Fruit fly (Drosophila melanogaster): ENCODE results near the gene CG6569.

CG6569 gene

DNA sequence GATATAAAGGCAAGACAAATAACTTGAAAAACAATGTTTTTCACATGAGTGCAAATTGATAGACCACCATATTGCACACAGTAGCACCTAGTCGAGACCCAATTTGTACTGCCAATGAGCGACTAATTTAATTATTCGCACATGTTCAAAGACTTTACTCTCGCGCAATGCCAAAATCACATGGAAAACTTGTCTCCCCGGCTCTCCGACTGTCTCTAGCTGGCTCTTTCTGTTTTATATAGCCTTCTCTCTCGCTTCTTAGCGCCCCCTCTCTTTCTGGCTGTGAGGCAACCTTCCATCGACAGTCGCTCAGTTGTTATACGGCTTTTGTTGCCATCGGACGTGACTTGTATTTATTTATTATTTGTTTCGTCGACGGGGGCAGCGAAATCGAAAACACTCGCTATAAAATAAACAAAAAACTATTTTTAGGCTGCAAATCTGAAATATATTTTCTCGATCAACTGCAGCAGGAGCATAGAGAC, 7.3 kb upstream of the CG6569 start, which contains the start of gene CG6656:
Gene CG6656 (plus strand): TSS at position 312 of the 485 bp plus-strand sequence.
- no peak for TF ChIP-seq D1 (tag; optimal IDR thresholded peaks at IDR 0.05)
- peak; percentile 29 for TF ChIP-seq Pif1A (GFP tag; optimal IDR thresholded peaks at IDR 0.05)
- TF ChIP-seq CG14655 (GFP tag; optimal IDR thresholded peaks at IDR 0.05): no peak
- peak; percentile 61; the same call in 2 of the 3 replicates for TF ChIP-seq CG4496 (GFP tag; IDR thresholded peaks at IDR 0.05)
- no peak for TF ChIP-seq Pif1B (GFP tag; optimal IDR thresholded peaks at IDR 0.05)
- TF ChIP-seq CG8159 (tag; optimal IDR thresholded peaks at IDR 0.05): peak; percentile 28
- TF ChIP-seq CG32121 (GFP tag; IDR thresholded peaks at IDR 0.05): peak; percentile 67
- no peak for TF ChIP-seq CG34367 (tag; optimal IDR thresholded peaks at IDR 0.05)
- TF ChIP-seq CG15710 (tag; optimal IDR thresholded peaks at IDR 0.05): peak; percentile 11
- TF ChIP-seq CG17806 (tag; optimal IDR thresholded peaks at IDR 0.05): no peak
- TF ChIP-seq Ets98B (GFP tag; IDR thresholded peaks at IDR 0.05): peak; percentile 81; the same call in 1 of the 2 replicates
- peak; percentile 26 for TF ChIP-seq CG13204 (GFP tag; optimal IDR thresholded peaks at IDR 0.05)
- peak; percentile 86 for TF ChIP-seq EcR (GFP tag; optimal IDR thresholded peaks at IDR 0.05)
- no peak for TF ChIP-seq CG10348 (GFP tag; IDR thresholded peaks at IDR 0.05)
- TF ChIP-seq Snoo (tag; optimal IDR thresholded peaks at IDR 0.05): peak; percentile 47
- TF ChIP-seq CG8301 (tag; optimal IDR thresholded peaks at IDR 0.05): no peak
- no peak for TF ChIP-seq rn (GFP tag; IDR thresholded peaks at IDR 0.05)
- TF ChIP-seq fd96Ca (GFP tag; IDR thresholded peaks at IDR 0.05): peak; percentile 45; the same call in 1 of the 3 replicates
- TF ChIP-seq CG12605 (GFP tag; IDR thresholded peaks at IDR 0.05): peak; percentile 74; the same call in 1 of the 2 replicates
- no peak for TF ChIP-seq CG9948 (tag; optimal IDR thresholded peaks at IDR 0.05)
- TF ChIP-seq gl (tag; optimal IDR thresholded peaks at IDR 0.05): no peak

dm6 chr3R:21873439-21873838, 5.7 kb upstream of the CG6569 start, which contains the start of gene CG31178:
Gene CG31178, plus strand, starts transcription at chr3R:21873739.
- TF ChIP-seq CG14655 (GFP tag; optimal IDR thresholded peaks at IDR 0.05) (no peak), CG15710 (tag; optimal IDR thresholded peaks at IDR 0.05) (no peak)

DNA sequence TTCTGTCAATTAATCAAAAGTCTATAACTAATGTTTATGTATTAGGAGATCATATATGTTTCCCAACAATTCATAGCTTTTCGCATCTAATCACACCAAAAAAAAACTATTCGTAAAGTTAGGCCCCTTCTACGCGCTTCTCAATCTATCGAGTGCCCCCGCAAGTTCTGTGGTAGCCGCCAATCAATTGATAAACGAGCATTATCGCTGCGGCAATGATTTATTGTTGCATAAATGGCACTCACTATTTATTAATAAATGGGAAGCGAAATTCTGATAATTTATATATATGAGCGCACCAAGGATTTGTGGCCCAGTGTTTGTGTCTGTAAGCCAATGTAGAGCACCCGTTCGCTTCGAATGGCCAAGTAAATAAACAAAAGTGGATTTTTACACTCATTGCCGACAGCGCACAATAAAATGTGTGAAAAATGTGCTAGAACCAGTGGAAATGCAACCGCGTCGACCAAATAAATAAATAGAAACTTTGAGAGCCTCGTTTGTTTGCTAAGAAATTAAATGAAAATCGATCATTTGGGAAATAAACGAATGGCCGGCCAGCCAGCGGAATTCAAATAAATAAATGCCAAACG, 3.7 kb upstream of the CG6569 start:
- TF ChIP-seq Pif1A (GFP tag; optimal IDR thresholded peaks at IDR 0.05) (no peak), CG10348 (GFP tag; IDR thresholded peaks at IDR 0.05) (no peak), CG32121 (GFP tag; IDR thresholded peaks at IDR 0.05) (no peak), Pif1B (GFP tag; optimal IDR thresholded peaks at IDR 0.05) (no peak), CG8159 (tag; optimal IDR thresholded peaks at IDR 0.05) (no peak), Snoo (tag; optimal IDR thresholded peaks at IDR 0.05) (no peak), D1 (tag; optimal IDR thresholded peaks at IDR 0.05) (no peak), gl (tag; optimal IDR thresholded peaks at IDR 0.05) (no peak), CG12605 (GFP tag; IDR thresholded peaks at IDR 0.05) (no peak), CG9948 (tag; optimal IDR thresholded peaks at IDR 0.05) (no peak), EcR (GFP tag; optimal IDR thresholded peaks at IDR 0.05) (no peak), CG15710 (tag; optimal IDR thresholded peaks at IDR 0.05) (no peak), CG34367 (tag; optimal IDR thresholded peaks at IDR 0.05) (no peak), fd96Ca (GFP tag; IDR thresholded peaks at IDR 0.05) (no peak), Ets98B (GFP tag; IDR thresholded peaks at IDR 0.05) (no peak), CG14655 (GFP tag; optimal IDR thresholded peaks at IDR 0.05) (no peak), rn (GFP tag; IDR thresholded peaks at IDR 0.05) (no peak), CG4496 (GFP tag; IDR thresholded peaks at IDR 0.05) (no peak), CG13204 (GFP tag; optimal IDR thresholded peaks at IDR 0.05) (no peak), CG17806 (tag; optimal IDR thresholded peaks at IDR 0.05) (no peak)

dm6 chr3R:21870158-21870971, 2.6 kb upstream of the CG6569 start, which contains the start of gene CG31431:
Gene CG31431, plus strand, starts transcription at chr3R:21870681.
- peak; percentile 66 for TF ChIP-seq gl (tag; optimal IDR thresholded peaks at IDR 0.05)
- TF ChIP-seq CG10348 (GFP tag; IDR thresholded peaks at IDR 0.05): peak; percentile 62
- peak; percentile 94 for TF ChIP-seq CG4496 (GFP tag; IDR thresholded peaks at IDR 0.05)
- TF ChIP-seq CG12605 (GFP tag; IDR thresholded peaks at IDR 0.05): peak; percentile 90
- TF ChIP-seq D1 (tag; optimal IDR thresholded peaks at IDR 0.05): no peak
- TF ChIP-seq Snoo (tag; optimal IDR thresholded peaks at IDR 0.05): peak; percentile 28
- peak; percentile 81 for TF ChIP-seq CG9948 (tag; optimal IDR thresholded peaks at IDR 0.05)
- peak; percentile 85 for TF ChIP-seq CG15710 (tag; optimal IDR thresholded peaks at IDR 0.05)
- TF ChIP-seq rn (GFP tag; IDR thresholded peaks at IDR 0.05): peak; percentile 74
- peak; percentile 87 for TF ChIP-seq CG17806 (tag; optimal IDR thresholded peaks at IDR 0.05)
- TF ChIP-seq CG8301 (tag; optimal IDR thresholded peaks at IDR 0.05): peak; percentile 91
- peak; percentile 90 for TF ChIP-seq fd96Ca (GFP tag; IDR thresholded peaks at IDR 0.05)
- peak; percentile 85 for TF ChIP-seq CG8159 (tag; optimal IDR thresholded peaks at IDR 0.05)
- peak; percentile 95 for TF ChIP-seq CG32121 (GFP tag; IDR thresholded peaks at IDR 0.05)
- peak; percentile 78 for TF ChIP-seq CG34367 (tag; optimal IDR thresholded peaks at IDR 0.05)
- TF ChIP-seq CG14655 (GFP tag; optimal IDR thresholded peaks at IDR 0.05): peak; percentile 89
- peak; percentile 82 for TF ChIP-seq Pif1A (GFP tag; optimal IDR thresholded peaks at IDR 0.05)
- TF ChIP-seq CG13204 (GFP tag; optimal IDR thresholded peaks at IDR 0.05): no peak
- TF ChIP-seq EcR (GFP tag; optimal IDR thresholded peaks at IDR 0.05): no peak
- peak; percentile 82 for TF ChIP-seq Pif1B (GFP tag; optimal IDR thresholded peaks at IDR 0.05)
- TF ChIP-seq Ets98B (GFP tag; IDR thresholded peaks at IDR 0.05): peak; percentile 93

All from whole organism, pupa.